Worm (Caenorhabditis elegans) whole organism, L3 larva: ENCODE data around the gene Y49F6B.8.

ENCODE experiments used
- ama-1 ChIP-seq: fragments of 150-350 bp; optimal IDR thresholded peaks from 2 replicates; lab custom pipeline; 2018
- fkh-2 ChIP-seq: fragments of 150-350 bp; optimal IDR thresholded peaks from 2 replicates; lab custom pipeline; 2014; ENCODE audit warnings: missing biosample characterization, missing genetic modification reagents, missing genetic modification characterization
- nhr-11 ChIP-seq: fragments of 150-350 bp; optimal IDR thresholded peaks from 2 replicates; lab custom pipeline; 2014; ENCODE audit warnings: missing biosample characterization, missing genetic modification characterization

- TF ChIP-seq nhr-11 (tag; lab: Kevin White, UChicago), result no peak
- TF ChIP-seq fkh-2, result no peak
- TF ChIP-seq ama-1 (lab: Kevin White, UChicago), result no peak
These were observed 9.2 kb downstream of the Y49F6B.8 start, which contains the start of gene Y49F6B.12 for ce11 chrII:3472316-3472715.
